In the genomic region with DNA sequence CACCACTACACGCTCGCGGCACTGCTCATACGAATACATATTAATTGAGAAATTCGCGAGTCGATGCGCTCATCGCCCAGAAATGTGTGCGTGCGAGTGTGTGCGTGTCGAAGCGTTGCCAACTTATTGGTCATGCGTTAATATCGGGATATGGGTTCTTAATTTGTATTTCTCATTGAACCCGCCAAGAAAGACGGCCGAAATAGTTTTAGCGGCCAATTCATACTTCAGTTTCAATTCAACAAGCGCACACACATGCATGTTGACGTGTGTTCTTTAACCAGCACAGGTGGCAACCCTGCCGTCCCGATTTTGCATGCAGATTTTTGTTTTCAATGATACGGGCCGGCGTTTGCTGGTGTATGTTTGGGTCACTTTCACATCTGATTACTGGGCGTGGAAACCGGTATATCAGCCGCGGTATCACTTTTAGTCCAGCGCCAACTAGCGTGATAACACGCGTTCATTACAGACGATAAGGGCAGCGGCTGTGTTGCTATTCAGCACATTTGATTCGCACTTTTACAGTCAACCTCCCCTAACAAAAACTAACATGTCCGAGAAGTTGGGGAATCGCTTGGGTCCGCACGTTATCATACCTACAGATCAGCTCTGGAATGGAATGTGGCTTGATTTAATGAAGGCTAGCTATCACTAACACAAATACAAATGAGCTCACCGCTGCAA, we compare ENCODE assay signal across 1 fruit fly cellular context.
A peak's percentile ranks its signal among the peaks of the same experiment; 100 is the strongest.
TF ChIP-seq lines count a peak whose summit lies in the region.

No protein-coding gene starts in this region.

TF ChIP-seq in whole organism, embryonic, 481 proteins besides CTCF, POLR2A, EP300 and RAD21 (continued from another document and continues in another):
- TF ChIP-seq ab (GFP tag; optimal IDR thresholded peaks at IDR 0.05; lab: Kevin White, UChicago) = no peak
- TF ChIP-seq sug (tag; optimal IDR thresholded peaks at IDR 0.05; lab: Kevin White, UChicago) = peak; percentile 65
- TF ChIP-seq phol (tag; optimal IDR thresholded peaks at IDR 0.05; lab: Kevin White, UChicago) = no peak
- TF ChIP-seq corto (GFP tag; optimal IDR thresholded peaks at IDR 0.05; lab: Kevin White, UChicago) = no peak
- TF ChIP-seq sqz (GFP tag; optimal IDR thresholded peaks at IDR 0.05; lab: Kevin White, UChicago) = no peak
- TF ChIP-seq HmgD (GFP tag; optimal IDR thresholded peaks at IDR 0.05; lab: Kevin White, UChicago) = no peak
- no peak for TF ChIP-seq Optix (GFP tag; IDR thresholded peaks at IDR 0.05; lab: Robert Waterston, UW)
- TF ChIP-seq CG4360 (GFP tag; IDR thresholded peaks at IDR 0.05; lab: Robert Waterston, UW) = no peak
- peak; percentile 13 for TF ChIP-seq PHDP (tag; optimal IDR thresholded peaks at IDR 0.05; lab: Kevin White, UChicago)
- TF ChIP-seq Sry-δ (GFP tag; optimal IDR thresholded peaks at IDR 0.05; lab: Kevin White, UChicago) = no peak
- no peak for TF ChIP-seq dm (GFP tag; optimal IDR thresholded peaks at IDR 0.05; lab: Kevin White, UChicago)
- TF ChIP-seq Dip2 (GFP tag; IDR thresholded peaks at IDR 0.05; lab: Robert Waterston, UW) = no peak
- no peak for TF ChIP-seq tin (GFP tag; optimal IDR thresholded peaks at IDR 0.05; lab: Kevin White, UChicago)
- no peak for TF ChIP-seq br (optimal IDR thresholded peaks at IDR 0.05; lab: Kevin White, UChicago)
- peak; percentile 23 for TF ChIP-seq CG8290 (GFP tag; optimal IDR thresholded peaks at IDR 0.05; lab: Kevin White, UChicago)
- TF ChIP-seq CG8290 (tag; optimal IDR thresholded peaks at IDR 0.05; lab: Kevin White, UChicago) = no peak
- TF ChIP-seq dmrt11E (tag; optimal IDR thresholded peaks at IDR 0.05; lab: Kevin White, UChicago) = no peak
- no peak for TF ChIP-seq slou (GFP tag; optimal IDR thresholded peaks at IDR 0.05; lab: Kevin White, UChicago)
- no peak for TF ChIP-seq CG13123 (GFP tag; optimal IDR thresholded peaks at IDR 0.05; lab: Kevin White, UChicago)
- TF ChIP-seq CG17912 (GFP tag; optimal IDR thresholded peaks at IDR 0.05; lab: Kevin White, UChicago) = no peak
- no peak for TF ChIP-seq CG4730 (GFP tag; IDR thresholded peaks at IDR 0.05; lab: Robert Waterston, UW)
- TF ChIP-seq sima (GFP tag; optimal IDR thresholded peaks at IDR 0.05; lab: Kevin White, UChicago) = no peak
- TF ChIP-seq CG5245 (GFP tag; optimal IDR thresholded peaks at IDR 0.05; lab: Kevin White, UChicago) = no peak
- TF ChIP-seq dmrt99B (tag; optimal IDR thresholded peaks at IDR 0.05; lab: Kevin White, UChicago) = no peak
- TF ChIP-seq CG13894 (tag; optimal IDR thresholded peaks at IDR 0.05; lab: Kevin White, UChicago) = no peak
- no peak for TF ChIP-seq fd64A (GFP tag; optimal IDR thresholded peaks at IDR 0.05; lab: Kevin White, UChicago)
- no peak for TF ChIP-seq esg (GFP tag; conservative IDR thresholded peaks at IDR 0.05; lab: Robert Waterston, UW)
- TF ChIP-seq CG9932 (GFP tag; IDR thresholded peaks at IDR 0.05; lab: Robert Waterston, UW) = no peak
- no peak for TF ChIP-seq CG16815 (GFP tag; optimal IDR thresholded peaks at IDR 0.05; lab: Kevin White, UChicago)
- TF ChIP-seq CG2120 (GFP tag; optimal IDR thresholded peaks at IDR 0.05; lab: Kevin White, UChicago) = peak; percentile 41
- no peak for TF ChIP-seq CG8478 (optimal IDR thresholded peaks at IDR 0.05; lab: Kevin White, UChicago)
- no peak for TF ChIP-seq CG10431 (GFP tag; optimal IDR thresholded peaks at IDR 0.05; lab: Kevin White, UChicago)
- no peak for TF ChIP-seq hkb (optimal IDR thresholded peaks at IDR 0.05; lab: Kevin White, UChicago)
- TF ChIP-seq hkb (GFP tag; IDR thresholded peaks at IDR 0.05; lab: Robert Waterston, UW) = no peak
- no peak for TF ChIP-seq CG15479 (GFP tag; optimal IDR thresholded peaks at IDR 0.05; lab: Kevin White, UChicago)
- no peak for TF ChIP-seq BEAF-32 (GFP tag; optimal IDR thresholded peaks at IDR 0.05; lab: Kevin White, UChicago)
- TF ChIP-seq nerfin-2 (GFP tag; IDR thresholded peaks at IDR 0.05; lab: Robert Waterston, UW; ENCODE audit: partially characterized antibody) = no peak
- TF ChIP-seq fd102C (GFP tag; optimal IDR thresholded peaks at IDR 0.05; lab: Kevin White, UChicago) = no peak
- no peak for TF ChIP-seq bcd (GFP tag; optimal IDR thresholded peaks at IDR 0.05; lab: Kevin White, UChicago)
- TF ChIP-seq Bgb (GFP tag; IDR thresholded peaks at IDR 0.05; lab: Robert Waterston, UW; ENCODE audit: partially characterized antibody) = no peak
- no peak for TF ChIP-seq trem (tag; optimal IDR thresholded peaks at IDR 0.05; lab: Kevin White, UChicago)
- TF ChIP-seq caup (GFP tag; optimal IDR thresholded peaks at IDR 0.05; lab: Kevin White, UChicago; ENCODE audit: severe bottlenecking) = no peak
- TF ChIP-seq Hr51 (GFP tag; optimal IDR thresholded peaks at IDR 0.05; lab: Kevin White, UChicago) = no peak
- no peak for TF ChIP-seq CG8089 (GFP tag; optimal IDR thresholded peaks at IDR 0.05; lab: Kevin White, UChicago)
- TF ChIP-seq bsh (GFP tag; optimal IDR thresholded peaks at IDR 0.05; lab: Kevin White, UChicago) = no peak
- no peak for TF ChIP-seq Bteb2 (GFP tag; optimal IDR thresholded peaks at IDR 0.05; lab: Kevin White, UChicago)
- no peak for TF ChIP-seq nau (GFP tag; optimal IDR thresholded peaks at IDR 0.05; lab: Kevin White, UChicago)
- no peak for TF ChIP-seq wdn (GFP tag; IDR thresholded peaks at IDR 0.05; lab: Robert Waterston, UW)
- no peak for TF ChIP-seq CG31441 (GFP tag; IDR thresholded peaks at IDR 0.05; lab: Robert Waterston, UW)
- TF ChIP-seq CG11560 (tag; IDR thresholded peaks at IDR 0.05; lab: Robert Waterston, UW) = no peak
- no peak for TF ChIP-seq D (optimal IDR thresholded peaks at IDR 0.05; lab: Kevin White, UChicago)
- no peak for TF ChIP-seq D (GFP tag; optimal IDR thresholded peaks at IDR 0.05; lab: Kevin White, UChicago)
- no peak for TF ChIP-seq CG7839 (tag; optimal IDR thresholded peaks at IDR 0.05; lab: Kevin White, UChicago)
- TF ChIP-seq CG7271 (tag; optimal IDR thresholded peaks at IDR 0.05; lab: Kevin White, UChicago) = no peak
- peak; percentile 45 for TF ChIP-seq Deaf1 (tag; optimal IDR thresholded peaks at IDR 0.05; lab: Kevin White, UChicago)
- TF ChIP-seq Blimp-1 (GFP tag; optimal IDR thresholded peaks at IDR 0.05; lab: Kevin White, UChicago) = peak; percentile 38
- TF ChIP-seq H2.0 (GFP tag; IDR thresholded peaks at IDR 0.05; lab: Robert Waterston, UW) = no peak
- no peak for TF ChIP-seq CG17186 (GFP tag; optimal IDR thresholded peaks at IDR 0.05; lab: Kevin White, UChicago)
- peak; percentile 9 for TF ChIP-seq CG10274 (GFP tag; optimal IDR thresholded peaks at IDR 0.05; lab: Kevin White, UChicago)
- no peak for TF ChIP-seq CG6272 (GFP tag; IDR thresholded peaks at IDR 0.05; lab: Robert Waterston, UW)
- no peak for TF ChIP-seq CG15073 (GFP tag; optimal IDR thresholded peaks at IDR 0.05; lab: Kevin White, UChicago)
- TF ChIP-seq CG32532 (GFP tag; IDR thresholded peaks at IDR 0.05; lab: Robert Waterston, UW) = peak; percentile 22; the same call in 1 of the 2 replicates
- TF ChIP-seq Adf1 (GFP tag; IDR thresholded peaks at IDR 0.05; lab: Robert Waterston, UW) = no peak; the same call in 1 of the 2 replicates
- TF ChIP-seq Hand (GFP tag; optimal IDR thresholded peaks at IDR 0.05; lab: Kevin White, UChicago) = no peak
- no peak for TF ChIP-seq CG4707 (GFP tag; optimal IDR thresholded peaks at IDR 0.05; lab: Kevin White, UChicago)
- no peak for TF ChIP-seq inv (GFP tag; IDR thresholded peaks at IDR 0.05; lab: Robert Waterston, UW; ENCODE audit: partially characterized antibody)
- TF ChIP-seq CG12155 (GFP tag; optimal IDR thresholded peaks at IDR 0.05; lab: Kevin White, UChicago) = peak; percentile 8
- TF ChIP-seq dati (GFP tag; IDR thresholded peaks at IDR 0.05; lab: Robert Waterston, UW) = no peak
- TF ChIP-seq CG3163 (GFP tag; optimal IDR thresholded peaks at IDR 0.05; lab: Kevin White, UChicago) = no peak
- no peak for TF ChIP-seq tx (GFP tag; optimal IDR thresholded peaks at IDR 0.05; lab: Kevin White, UChicago)
- no peak for TF ChIP-seq usp (GFP tag; optimal IDR thresholded peaks at IDR 0.05; lab: Kevin White, UChicago)
- peak; percentile 35 for TF ChIP-seq CG10543 (GFP tag; optimal IDR thresholded peaks at IDR 0.05; lab: Kevin White, UChicago)
- TF ChIP-seq mld (GFP tag; IDR thresholded peaks at IDR 0.05; lab: Robert Waterston, UW; ENCODE audit: partially characterized antibody) = no peak
- no peak for TF ChIP-seq CG14050 (GFP tag; IDR thresholded peaks at IDR 0.05; lab: Robert Waterston, UW)
- no peak for TF ChIP-seq nom (GFP tag; optimal IDR thresholded peaks at IDR 0.05; lab: Kevin White, UChicago)
- no peak for TF ChIP-seq Fer1 (GFP tag; optimal IDR thresholded peaks at IDR 0.05; lab: Kevin White, UChicago)
- TF ChIP-seq CG6791 (GFP tag; IDR thresholded peaks at IDR 0.05; lab: Robert Waterston, UW; ENCODE audit: partially characterized antibody) = no peak
- TF ChIP-seq Eip74EF (GFP tag; optimal IDR thresholded peaks at IDR 0.05; lab: Kevin White, UChicago) = no peak
- TF ChIP-seq CG7745 (tag; optimal IDR thresholded peaks at IDR 0.05; lab: Kevin White, UChicago) = no peak
- no peak for TF ChIP-seq wek (GFP tag; optimal IDR thresholded peaks at IDR 0.05; lab: Kevin White, UChicago)
- TF ChIP-seq TFAM (GFP tag; optimal IDR thresholded peaks at IDR 0.05; lab: Kevin White, UChicago) = no peak
- no peak for TF ChIP-seq CG34422 (GFP tag; IDR thresholded peaks at IDR 0.05; lab: Robert Waterston, UW)
- 0 out of 2 replicates have a peak, but pooled peaks have one; percentile 15 for TF ChIP-seq amos (GFP tag; IDR thresholded peaks at IDR 0.05; lab: Robert Waterston, UW; ENCODE audit: partially characterized antibody)
- TF ChIP-seq hth (optimal IDR thresholded peaks at IDR 0.05; lab: Kevin White, UChicago) = no peak
- no peak for TF ChIP-seq ap (GFP tag; IDR thresholded peaks at IDR 0.05; lab: Robert Waterston, UW)
- no peak for TF ChIP-seq CG4617 (GFP tag; optimal IDR thresholded peaks at IDR 0.05; lab: Kevin White, UChicago; ENCODE audit: borderline replicate concordance)
- TF ChIP-seq CG9215 (GFP tag; IDR thresholded peaks at IDR 0.05; lab: Robert Waterston, UW) = no peak
- TF ChIP-seq gfzf (GFP tag; optimal IDR thresholded peaks at IDR 0.05; lab: Kevin White, UChicago) = no peak
- TF ChIP-seq chif (GFP tag; optimal IDR thresholded peaks at IDR 0.05; lab: Kevin White, UChicago) = no peak
- TF ChIP-seq Tbp (GFP tag; optimal IDR thresholded peaks at IDR 0.05; lab: Kevin White, UChicago) = no peak
- no peak for TF ChIP-seq stwl (tag; optimal IDR thresholded peaks at IDR 0.05; lab: Kevin White, UChicago)
- TF ChIP-seq Fer3 (tag; optimal IDR thresholded peaks at IDR 0.05; lab: Kevin White, UChicago) = no peak
- TF ChIP-seq CG6765 (GFP tag; optimal IDR thresholded peaks at IDR 0.05; lab: Kevin White, UChicago) = no peak
- TF ChIP-seq Abd-B (GFP tag; optimal IDR thresholded peaks at IDR 0.05; lab: Kevin White, UChicago) = no peak
- no peak for TF ChIP-seq CG10209 (GFP tag; optimal IDR thresholded peaks at IDR 0.05; lab: Kevin White, UChicago)
- no peak for TF ChIP-seq D19B (GFP tag; optimal IDR thresholded peaks at IDR 0.05; lab: Kevin White, UChicago)
- TF ChIP-seq CG9797 (GFP tag; optimal IDR thresholded peaks at IDR 0.05; lab: Kevin White, UChicago) = no peak
- TF ChIP-seq crp (GFP tag; optimal IDR thresholded peaks at IDR 0.05; lab: Kevin White, UChicago) = no peak
- TF ChIP-seq CG10654 (GFP tag; optimal IDR thresholded peaks at IDR 0.05; lab: Kevin White, UChicago) = no peak
- no peak; the same call in 2 of the 3 replicates for TF ChIP-seq Doc3 (GFP tag; IDR thresholded peaks at IDR 0.05; lab: Robert Waterston, UW; ENCODE audit: partially characterized antibody)
- TF ChIP-seq HLH3B (GFP tag; IDR thresholded peaks at IDR 0.05; lab: Robert Waterston, UW) = no peak
- TF ChIP-seq bab2 (GFP tag; optimal IDR thresholded peaks at IDR 0.05; lab: Kevin White, UChicago) = no peak
- no peak for TF ChIP-seq bowl (GFP tag; IDR thresholded peaks at IDR 0.05; lab: Robert Waterston, UW)
- no peak for TF ChIP-seq Gsc (GFP tag; IDR thresholded peaks at IDR 0.05; lab: Robert Waterston, UW)
- no peak for TF ChIP-seq yki (optimal IDR thresholded peaks at IDR 0.05; lab: Kevin White, UChicago)
- no peak for TF ChIP-seq CG8944 (GFP tag; optimal IDR thresholded peaks at IDR 0.05; lab: Kevin White, UChicago)
- no peak for TF ChIP-seq trh (GFP tag; optimal IDR thresholded peaks at IDR 0.05; lab: Kevin White, UChicago)
- TF ChIP-seq CG13775 (GFP tag; optimal IDR thresholded peaks at IDR 0.05; lab: Kevin White, UChicago) = no peak
- no peak for TF ChIP-seq HLH54F (GFP tag; optimal IDR thresholded peaks at IDR 0.05; lab: Kevin White, UChicago)
- no peak for TF ChIP-seq Ada2b (GFP tag; IDR thresholded peaks at IDR 0.05; lab: Robert Waterston, UW)
- no peak for TF ChIP-seq fu2 (GFP tag; optimal IDR thresholded peaks at IDR 0.05; lab: Kevin White, UChicago)
- TF ChIP-seq CG10959 (GFP tag; IDR thresholded peaks at IDR 0.05; lab: Robert Waterston, UW) = no peak
- peak; percentile 86 for TF ChIP-seq Med (GFP tag; lab: Kevin White, UChicago)
- no peak for TF ChIP-seq danr (GFP tag; IDR thresholded peaks at IDR 0.05; lab: Robert Waterston, UW)
- TF ChIP-seq salm (tag; optimal IDR thresholded peaks at IDR 0.05; lab: Kevin White, UChicago) = no peak
- TF ChIP-seq repo (GFP tag; optimal IDR thresholded peaks at IDR 0.05; lab: Kevin White, UChicago) = no peak
- peak; percentile 77 for TF ChIP-seq CG34376 (GFP tag; optimal IDR thresholded peaks at IDR 0.05; lab: Kevin White, UChicago)
- no peak for TF ChIP-seq CG15601 (tag; optimal IDR thresholded peaks at IDR 0.05; lab: Kevin White, UChicago)
- no peak for TF ChIP-seq YL-1 (GFP tag; optimal IDR thresholded peaks at IDR 0.05; lab: Kevin White, UChicago)
- TF ChIP-seq CG9876 (GFP tag; optimal IDR thresholded peaks at IDR 0.05; lab: Kevin White, UChicago) = no peak
- TF ChIP-seq CG1603 (tag; optimal IDR thresholded peaks at IDR 0.05; lab: Kevin White, UChicago) = no peak
- no peak for TF ChIP-seq z (GFP tag; IDR thresholded peaks at IDR 0.05; lab: Robert Waterston, UW)
- TF ChIP-seq gsb (GFP tag; IDR thresholded peaks at IDR 0.05; lab: Robert Waterston, UW) = no peak
- TF ChIP-seq NfI (GFP tag; optimal IDR thresholded peaks at IDR 0.05; lab: Kevin White, UChicago) = no peak
- no peak for TF ChIP-seq sob (GFP tag; IDR thresholded peaks at IDR 0.05; lab: Robert Waterston, UW)
- no peak for TF ChIP-seq CG6689 (GFP tag; IDR thresholded peaks at IDR 0.05; lab: Robert Waterston, UW)
- TF ChIP-seq CG2116 (GFP tag; optimal IDR thresholded peaks at IDR 0.05; lab: Kevin White, UChicago) = no peak
- no peak for TF ChIP-seq Sox102F (GFP tag; optimal IDR thresholded peaks at IDR 0.05; lab: Kevin White, UChicago)
- TF ChIP-seq Scr (GFP tag; IDR thresholded peaks at IDR 0.05; lab: Robert Waterston, UW; ENCODE audit: partially characterized antibody) = no peak
- TF ChIP-seq CG7963 (GFP tag; IDR thresholded peaks at IDR 0.05; lab: Robert Waterston, UW; ENCODE audit: partially characterized antibody) = no peak
